Worm (Caenorhabditis elegans) whole organism, mixed stage, embryonic: ENCODE measurements around the gene F59A6.13.

Source experiments
- M03D4.4 ChIP-seq: sonication (generic microtip); optimal IDR thresholded peaks from 2 replicates; lab custom pipeline; 2017; ENCODE audit warnings: mild to moderate bottlenecking, missing genetic modification characterization, missing compliant biosample characterization
- blmp-1 ChIP-seq: fragments of 150-350 bp; optimal IDR thresholded peaks from 2 replicates; lab custom pipeline; 2014; ENCODE audit warnings: missing biosample characterization, missing genetic modification characterization
- elt-3 ChIP-seq: fragments of 150-350 bp; optimal IDR thresholded peaks from 2 replicates; lab custom pipeline; 2014; ENCODE audit warnings: missing biosample characterization, missing genetic modification characterization
- lin-13 ChIP-seq: fragments of 150-350 bp; optimal IDR thresholded peaks from 2 replicates; lab custom pipeline; 2014; ENCODE audit warnings: missing biosample characterization, missing genetic modification characterization
- lsy-2 ChIP-seq: fragments of 150-350 bp; optimal IDR thresholded peaks from 2 replicates; lab custom pipeline; 2014; ENCODE audit warnings: missing biosample characterization, missing genetic modification characterization
- mep-1 ChIP-seq: fragments of 150-350 bp; optimal IDR thresholded peaks from 2 replicates; lab custom pipeline; 2017; ENCODE audit warnings: missing biosample characterization, missing genetic modification reagents, missing genetic modification characterization, inconsistent platforms
- snpc-4 ChIP-seq: fragments of 150-350 bp; optimal IDR thresholded peaks from 2 replicates; lab custom pipeline; 2014; ENCODE audit warnings: missing biosample characterization, missing genetic modification characterization
- zip-8 ChIP-seq: fragments of 150-350 bp; optimal IDR thresholded peaks from 2 replicates; lab custom pipeline; 2014; ENCODE audit warnings: missing biosample characterization, missing genetic modification characterization

DNA sequence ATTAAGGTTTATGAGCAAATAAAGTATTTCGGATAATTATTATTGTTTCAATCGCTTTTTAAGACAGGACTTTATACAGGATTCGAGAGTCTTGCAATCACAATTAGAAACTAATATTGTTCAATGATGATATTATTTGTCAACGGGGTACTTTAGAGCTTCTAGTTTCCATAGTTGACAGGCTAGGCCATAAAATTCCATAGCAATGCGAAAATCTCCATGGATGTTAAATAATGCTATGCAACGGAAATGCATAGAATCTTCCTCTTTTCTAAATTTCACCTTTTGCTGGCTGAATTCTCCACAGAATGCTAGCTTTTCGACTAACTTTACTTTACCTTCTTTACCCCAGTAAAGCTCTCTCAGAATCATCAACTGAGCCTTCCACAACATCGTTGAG lies 14.6 kb upstream of the F59A6.13 start, which contains the start of gene F59A6.3:
- TF ChIP-seq snpc-4, result no peak
- no peak for TF ChIP-seq lin-13 (tag; lab: Kevin White, UChicago)
- no peak for TF ChIP-seq elt-3 (tag; lab: Kevin White, UChicago)
- TF ChIP-seq zip-8, result no peak
- no peak for TF ChIP-seq mep-1
- no peak for TF ChIP-seq M03D4.4 (tag; lab: Kevin White, UChicago)
- TF ChIP-seq blmp-1 (tag; lab: Kevin White, UChicago), result no peak
- no peak for TF ChIP-seq lsy-2 (tag; lab: Kevin White, UChicago)
